Fruit fly (Drosophila melanogaster) whole organism, embryonic: ENCODE measurements around the gene Gr63a.

Source experiments
- Atf6 ChIP-seq: fragments of 200-800 bp; sonication (Bioruptor generic); IDR thresholded peaks from 2 replicates; pipeline ENCODE4 v1.3.6; 2022; ENCODE audit warnings: missing biosample characterization, missing genetic modification characterization
- CG10147 ChIP-seq: fragments of 200-800 bp; sonication (Bioruptor generic); optimal IDR thresholded peaks from 2 replicates; lab custom pipeline; 2019; ENCODE audit warnings: missing biosample characterization, mild to moderate bottlenecking, missing genetic modification characterization, moderate library complexity
- CG10959 ChIP-seq: fragments of 200-800 bp; sonication (Bioruptor generic); IDR thresholded peaks from 2 replicates; pipeline ENCODE4 v1.3.6; 2022; ENCODE audit warnings: missing biosample characterization, missing genetic modification characterization
- CG10979 ChIP-seq: fragments of 200-800 bp; sonication (Bioruptor generic); optimal IDR thresholded peaks from 2 replicates; lab custom pipeline; 2018; ENCODE audit warnings: missing biosample characterization, mild to moderate bottlenecking, missing genetic modification characterization, moderate library complexity
- CG13296 ChIP-seq: fragments of 200-800 bp; sonication (Bioruptor generic); optimal IDR thresholded peaks from 3 replicates; lab custom pipeline; 2018; ENCODE audit warnings: missing biosample characterization, mild to moderate bottlenecking, missing genetic modification characterization
- CG14441 ChIP-seq: fragments of 200-800 bp; sonication (Bioruptor generic); IDR thresholded peaks from 2 replicates; pipeline ENCODE4 v1.3.6; 2022; ENCODE audit warnings: missing biosample characterization, missing genetic modification characterization
- CG15073 ChIP-seq: fragments of 200-800 bp; sonication (Bioruptor generic); optimal IDR thresholded peaks from 2 replicates; lab custom pipeline; 2016; ENCODE audit warnings: missing biosample characterization, missing genetic modification characterization
- CG15479 ChIP-seq: fragments of 200-800 bp; sonication (Bioruptor generic); optimal IDR thresholded peaks from 3 replicates; lab custom pipeline; 2019; ENCODE audit warnings: missing biosample characterization, mild to moderate bottlenecking, missing genetic modification characterization, moderate library complexity
- CG16863 ChIP-seq: fragments of 200-800 bp; sonication (Bioruptor generic); optimal IDR thresholded peaks from 3 replicates; lab custom pipeline; 2016; ENCODE audit warnings: missing biosample characterization, missing genetic modification characterization
- CG17328 ChIP-seq: fragments of 200-800 bp; sonication (Bioruptor generic); IDR thresholded peaks from 2 replicates; pipeline ENCODE4 v1.3.6; 2022; ENCODE audit warnings: missing biosample characterization, missing genetic modification characterization
- CG17612 ChIP-seq: fragments of 200-800 bp; sonication (Bioruptor generic); IDR thresholded peaks from 2 replicates; pipeline ENCODE4 v1.3.6; 2022; ENCODE audit warnings: missing biosample characterization, missing genetic modification characterization
- CG31388 ChIP-seq: fragments of 200-800 bp; sonication (Bioruptor generic); optimal IDR thresholded peaks from 2 replicates; lab custom pipeline; 2016; ENCODE audit warnings: missing biosample characterization, missing genetic modification characterization
- CG4282 ChIP-seq: fragments of 200-800 bp; sonication (Bioruptor generic); optimal IDR thresholded peaks from 2 replicates; lab custom pipeline; 2016; ENCODE audit warnings: missing biosample characterization, missing genetic modification characterization
- CG7271 ChIP-seq: fragments of 200-800 bp; sonication (Bioruptor generic); optimal IDR thresholded peaks from 2 replicates; lab custom pipeline; 2018; ENCODE audit warnings: missing biosample characterization, mild to moderate bottlenecking, missing genetic modification characterization, moderate library complexity
- CG8944 ChIP-seq: fragments of 200-800 bp; sonication (Bioruptor generic); optimal IDR thresholded peaks from 3 replicates; lab custom pipeline; 2016; ENCODE audit warnings: missing biosample characterization, missing genetic modification characterization
- Chrac-16 ChIP-seq: fragments of 200-800 bp; sonication (Bioruptor generic); optimal IDR thresholded peaks from 3 replicates; lab custom pipeline; 2016; ENCODE audit warnings: missing biosample characterization, missing genetic modification characterization
- E2f2 ChIP-seq: fragments of 200-800 bp; sonication (Bioruptor generic); IDR thresholded peaks from 2 replicates; pipeline ENCODE4 v1.3.6; 2022; ENCODE audit warnings: missing biosample characterization, missing genetic modification characterization
- Hmr ChIP-seq: fragments of 200-800 bp; sonication (Bioruptor generic); optimal IDR thresholded peaks from 3 replicates; lab custom pipeline; 2017; ENCODE audit warnings: mild to moderate bottlenecking, missing biosample characterization, missing genetic modification reagents, missing genetic modification characterization
- Hr39 ChIP-seq: fragments of >200 bp; optimal IDR thresholded peaks from 2 replicates; lab custom pipeline; 2017
- MTF-1 ChIP-seq: fragments of 200-800 bp; sonication (Bioruptor generic); optimal IDR thresholded peaks from 2 replicates; lab custom pipeline; 2018; ENCODE audit warnings: missing biosample characterization, mild to moderate bottlenecking, missing genetic modification characterization, borderline replicate concordance
- Nf-YA ChIP-seq: fragments of 200-800 bp; sonication (Bioruptor generic); IDR thresholded peaks from 2 replicates; pipeline ENCODE4 v1.3.6; 2022; ENCODE audit warnings: missing biosample characterization, missing genetic modification characterization
- Nf-YC ChIP-seq: fragments of 200-800 bp; optimal IDR thresholded peaks from 3 replicates; lab custom pipeline; 2019; ENCODE audit warnings: missing biosample characterization, mild to moderate bottlenecking, missing genetic modification characterization, moderate library complexity
- Oli ChIP-seq: fragments of 200-800 bp; sonication (Bioruptor generic); optimal IDR thresholded peaks from 2 replicates; lab custom pipeline; 2018; ENCODE audit warnings: missing biosample characterization, mild to moderate bottlenecking, missing genetic modification characterization, moderate library complexity
- Ptx1 ChIP-seq: fragments of 200-800 bp; sonication (Bioruptor generic); IDR thresholded peaks from 2 replicates; pipeline ENCODE4 v1.3.6; 2022; ENCODE audit warnings: missing biosample characterization, missing genetic modification characterization
- Sox102F ChIP-seq: fragments of 200-800 bp; sonication (Bioruptor generic); optimal IDR thresholded peaks from 2 replicates; lab custom pipeline; 2018; ENCODE audit warnings: missing biosample characterization, mild to moderate bottlenecking, missing genetic modification characterization, moderate library complexity
- Sry-β ChIP-seq: fragments of 200-800 bp; sonication (Bioruptor generic); optimal IDR thresholded peaks from 2 replicates; lab custom pipeline; 2018; ENCODE audit warnings: missing biosample characterization, mild to moderate bottlenecking, missing genetic modification characterization, moderate library complexity
- amos ChIP-seq: fragments of 200-800 bp; sonication (Bioruptor generic); IDR thresholded peaks from 2 replicates; pipeline ENCODE4 v1.3.6; 2022; ENCODE audit warnings: missing biosample characterization, missing genetic modification characterization; ENCODE audit not compliant: partially characterized antibody
- ato ChIP-seq: fragments of 200-800 bp; sonication (Bioruptor generic); IDR thresholded peaks from 2 replicates; pipeline ENCODE4 v1.3.6; 2022; ENCODE audit warnings: missing biosample characterization, missing genetic modification characterization; ENCODE audit not compliant: partially characterized antibody
- bowl ChIP-seq: fragments of 200-800 bp; sonication (Bioruptor generic); IDR thresholded peaks from 2 replicates; pipeline ENCODE4 v1.3.6; 2022; ENCODE audit warnings: missing biosample characterization, missing genetic modification characterization
- br ChIP-seq: fragments of >200 bp; optimal IDR thresholded peaks from 2 replicates; lab custom pipeline; 2017
- cg ChIP-seq: fragments of 200-800 bp; sonication (Bioruptor generic); optimal IDR thresholded peaks from 3 replicates; lab custom pipeline; 2019; ENCODE audit warnings: missing biosample characterization, mild to moderate bottlenecking, missing genetic modification characterization, moderate library complexity
- crol ChIP-seq: fragments of 200-800 bp; sonication (Bioruptor generic); IDR thresholded peaks from 2 replicates; pipeline ENCODE4 v1.3.6; 2022; ENCODE audit warnings: missing biosample characterization, missing genetic modification characterization
- ewg ChIP-seq: fragments of 200-800 bp; sonication (Bioruptor generic); optimal IDR thresholded peaks from 3 replicates; lab custom pipeline; 2017; ENCODE audit warnings: mild to moderate bottlenecking, missing biosample characterization, missing genetic modification reagents, missing genetic modification characterization
- eyg ChIP-seq: fragments of 200-800 bp; sonication (Bioruptor generic); optimal IDR thresholded peaks from 3 replicates; lab custom pipeline; 2016; ENCODE audit warnings: missing biosample characterization, missing genetic modification characterization
- gcm ChIP-seq: fragments of 200-800 bp; sonication (Bioruptor generic); optimal IDR thresholded peaks from 2 replicates; lab custom pipeline; 2019; ENCODE audit warnings: missing biosample characterization, mild to moderate bottlenecking, missing genetic modification characterization, moderate library complexity
- gt ChIP-seq: fragments of 200-800 bp; sonication (Bioruptor generic); IDR thresholded peaks from 2 replicates; pipeline ENCODE4 v1.3.6; 2022; ENCODE audit warnings: missing biosample characterization, missing genetic modification characterization
- hb ChIP-seq: fragments of 200-800 bp; sonication (Bioruptor generic); IDR thresholded peaks from 3 replicates; pipeline ENCODE4 v1.3.6; 2022; ENCODE audit warnings: missing biosample characterization, missing genetic modification characterization; ENCODE audit not compliant: partially characterized antibody
- hbn ChIP-seq: fragments of 200-800 bp; sonication (Bioruptor generic); IDR thresholded peaks from 2 replicates; pipeline ENCODE4 v1.3.6; 2022; ENCODE audit warnings: missing biosample characterization, missing genetic modification characterization; ENCODE audit not compliant: partially characterized antibody
- kni ChIP-seq: fragments of 200-800 bp; sonication (Bioruptor generic); optimal IDR thresholded peaks from 3 replicates; lab custom pipeline; 2017; ENCODE audit warnings: mild to moderate bottlenecking, missing biosample characterization, missing genetic modification reagents, missing genetic modification characterization
- lab ChIP-seq: fragments of 200-800 bp; sonication (Bioruptor generic); optimal IDR thresholded peaks from 3 replicates; lab custom pipeline; 2017; ENCODE audit warnings: missing biosample characterization, missing genetic modification characterization, mild to moderate bottlenecking, moderate library complexity, missing genetic modification reagents
- mld ChIP-seq: fragments of 200-800 bp; sonication (Bioruptor generic); IDR thresholded peaks from 3 replicates; pipeline ENCODE4 v1.3.6; 2022; ENCODE audit warnings: missing biosample characterization, missing genetic modification characterization; ENCODE audit not compliant: partially characterized antibody
- nau ChIP-seq: fragments of 200-800 bp; sonication (Bioruptor generic); optimal IDR thresholded peaks from 3 replicates; lab custom pipeline; 2017; ENCODE audit warnings: missing biosample characterization, mild to moderate bottlenecking, missing genetic modification characterization, missing genetic modification reagents
- peb ChIP-seq: fragments of 200-800 bp; sonication (Bioruptor generic); IDR thresholded peaks from 2 replicates; pipeline ENCODE4 v1.3.6; 2022; ENCODE audit warnings: missing biosample characterization, missing genetic modification characterization
- pros ChIP-seq: fragments of 200-800 bp; sonication (Bioruptor generic); optimal IDR thresholded peaks from 3 replicates; lab custom pipeline; 2019; ENCODE audit warnings: missing biosample characterization, mild to moderate bottlenecking, missing genetic modification characterization, moderate library complexity
- slou ChIP-seq: fragments of 200-800 bp; sonication (Bioruptor generic); optimal IDR thresholded peaks from 3 replicates; lab custom pipeline; 2016; ENCODE audit warnings: missing biosample characterization, missing genetic modification characterization
- sob ChIP-seq: fragments of 200-800 bp; sonication (Bioruptor generic); IDR thresholded peaks from 2 replicates; pipeline ENCODE4 v1.3.6; 2022; ENCODE audit warnings: missing biosample characterization, missing genetic modification characterization
- ssp ChIP-seq: fragments of 200-800 bp; sonication (Bioruptor generic); IDR thresholded peaks from 2 replicates; pipeline ENCODE4 v1.3.6; 2022; ENCODE audit warnings: missing biosample characterization, missing genetic modification characterization
- trh ChIP-seq: fragments of 200-800 bp; sonication (Bioruptor generic); optimal IDR thresholded peaks from 2 replicates; lab custom pipeline; 2016; ENCODE audit warnings: missing biosample characterization, missing genetic modification characterization
- unpg ChIP-seq: fragments of 200-800 bp; sonication (Bioruptor generic); optimal IDR thresholded peaks from 3 replicates; lab custom pipeline; 2018; ENCODE audit warnings: missing biosample characterization, mild to moderate bottlenecking, missing genetic modification characterization, moderate library complexity

Gene Gr63a

dm6 chr3L:3855194-3855980, 41.0 kb downstream of the Gr63a start (continued):
- TF ChIP-seq Nf-YA (GFP tag; lab: Robert Waterston, UW): peak; percentile 40; the same call in 1 of the 2 replicates
- TF ChIP-seq eyg (GFP tag; lab: Kevin White, UChicago): no peak
- TF ChIP-seq CG10979 (tag; lab: Kevin White, UChicago): peak; percentile 78
- no peak for TF ChIP-seq hb (GFP tag; lab: Robert Waterston, UW)
- no peak for TF ChIP-seq trh (GFP tag; lab: Kevin White, UChicago)
- TF ChIP-seq CG31388 (GFP tag; lab: Kevin White, UChicago): no peak
- TF ChIP-seq cg (GFP tag; lab: Kevin White, UChicago): peak; percentile 49
- peak; percentile 68 for TF ChIP-seq CG17328 (GFP tag; lab: Robert Waterston, UW)
- peak; percentile 46; the same call in 1 of the 2 replicates for TF ChIP-seq Ptx1 (GFP tag; lab: Robert Waterston, UW)
- peak; percentile 47; the same call in 1 of the 2 replicates for TF ChIP-seq peb (GFP tag; lab: Robert Waterston, UW)
- TF ChIP-seq kni: no peak
- peak; percentile 60 for TF ChIP-seq Sox102F (GFP tag; lab: Kevin White, UChicago)
- TF ChIP-seq Sry-β: no peak
- TF ChIP-seq bowl (GFP tag; lab: Robert Waterston, UW): no peak
- peak; percentile 71 for TF ChIP-seq CG10959 (GFP tag; lab: Robert Waterston, UW)
- no peak for TF ChIP-seq CG10147 (GFP tag; lab: Kevin White, UChicago)
- TF ChIP-seq Nf-YC (tag; lab: Kevin White, UChicago): peak; percentile 89
- no peak for TF ChIP-seq gt (GFP tag; lab: Robert Waterston, UW)
- 0 out of 2 replicates have a peak, but pooled peaks have one; percentile 8 for TF ChIP-seq ssp (GFP tag; lab: Robert Waterston, UW)
- TF ChIP-seq CG15073: no peak
- TF ChIP-seq ewg (GFP tag; lab: Kevin White, UChicago): peak; percentile 65
- no peak for TF ChIP-seq Hr39
- no peak for TF ChIP-seq CG15479 (GFP tag; lab: Kevin White, UChicago)
- peak; percentile 14 for TF ChIP-seq Hmr (GFP tag; lab: Kevin White, UChicago)
- no peak for TF ChIP-seq CG7271 (tag; lab: Kevin White, UChicago)
- TF ChIP-seq slou: no peak
- peak; percentile 63 for TF ChIP-seq unpg
- TF ChIP-seq gcm (GFP tag; lab: Kevin White, UChicago): peak; percentile 55
- peak; percentile 54 for TF ChIP-seq pros (GFP tag; lab: Kevin White, UChicago)
- TF ChIP-seq Chrac-16: peak; percentile 48
- TF ChIP-seq CG16863: no peak
- TF ChIP-seq ato: no peak
- TF ChIP-seq br (lab: Kevin White, UChicago): no peak
- TF ChIP-seq CG8944 (GFP tag; lab: Kevin White, UChicago): no peak
- no peak for TF ChIP-seq nau (GFP tag; lab: Kevin White, UChicago)
- no peak for TF ChIP-seq hbn (GFP tag; lab: Robert Waterston, UW)
- peak; percentile 8 for TF ChIP-seq lab
- peak; percentile 95 for TF ChIP-seq crol
- no peak for TF ChIP-seq MTF-1 (GFP tag; lab: Kevin White, UChicago)
- TF ChIP-seq CG17612 (GFP tag; lab: Robert Waterston, UW): no peak
- TF ChIP-seq sob: no peak
- 0 out of 2 replicates have a peak, but pooled peaks have one; percentile 17 for TF ChIP-seq Atf6
- no peak for TF ChIP-seq amos
- TF ChIP-seq CG14441: no peak
- TF ChIP-seq mld (GFP tag; lab: Robert Waterston, UW): no peak
- TF ChIP-seq E2f2 (GFP tag; lab: Robert Waterston, UW): no peak; the same call in 1 of the 2 replicates
- TF ChIP-seq CG13296 (GFP tag; lab: Kevin White, UChicago): no peak
- TF ChIP-seq CG4282 (GFP tag; lab: Kevin White, UChicago): no peak
- TF ChIP-seq Oli (tag; lab: Kevin White, UChicago): peak; percentile 69
